Worm (Caenorhabditis elegans) whole organism, L4/young adult: ENCODE data around the gene Y38H8A.4.

ENCODE experiments used
- W03F9.2 ChIP-seq: fragments of 150-350 bp; optimal IDR thresholded peaks from 2 replicates; lab custom pipeline; 2014; ENCODE audit warnings: missing biosample characterization, missing genetic modification characterization
- him-1 ChIP-seq: sonication (generic microtip); optimal IDR thresholded peaks from 2 replicates; lab custom pipeline; 2016; ENCODE audit warnings: missing genotype, missing genetic modification reagents, missing genetic modification characterization, missing compliant biosample characterization

- no peak for TF ChIP-seq him-1 (tag; lab: Kevin White, UChicago)
- no peak for TF ChIP-seq W03F9.2
Measured at ce11 chrIV:13505662-13506061, 33.5 kb upstream of the Y38H8A.4 start, which contains the start of gene nlp-17.
